Worm (Caenorhabditis elegans) whole organism, mixed stage, embryonic: ENCODE measurements around the gene atn-1.

Experiments used
- M03D4.4 ChIP-seq: sonication (generic microtip); optimal IDR thresholded peaks from 2 replicates; lab custom pipeline; 2017; ENCODE audit warnings: mild to moderate bottlenecking, missing genetic modification characterization, missing compliant biosample characterization
- bed-3 ChIP-seq: fragments of 200-800 bp; sonication (Bioruptor generic); optimal IDR thresholded peaks from 3 replicates; lab custom pipeline; 2018; ENCODE audit warnings: mild to moderate bottlenecking, missing genetic modification characterization, moderate library complexity, missing compliant biosample characterization
- blmp-1 ChIP-seq: fragments of 150-350 bp; optimal IDR thresholded peaks from 2 replicates; lab custom pipeline; 2014; ENCODE audit warnings: missing biosample characterization, missing genetic modification characterization
- ceh-39 ChIP-seq: fragments of 150-350 bp; optimal IDR thresholded peaks from 2 replicates; lab custom pipeline; 2014; ENCODE audit warnings: missing biosample characterization, missing genetic modification characterization
- ceh-43 ChIP-seq: fragments of 200-800 bp; sonication (Bioruptor generic); optimal IDR thresholded peaks from 2 replicates; lab custom pipeline; 2018; ENCODE audit warnings: mild to moderate bottlenecking, missing genetic modification characterization, moderate library complexity, missing compliant biosample characterization
- ceh-83 ChIP-seq: fragments of 200-800 bp; sonication (Bioruptor generic); optimal IDR thresholded peaks from 2 replicates; lab custom pipeline; 2018; ENCODE audit warnings: mild to moderate bottlenecking, missing genetic modification characterization, missing compliant biosample characterization
- ces-1 ChIP-seq: fragments of 150-350 bp; optimal IDR thresholded peaks from 2 replicates; lab custom pipeline; 2014; ENCODE audit warnings: missing biosample characterization, missing genetic modification reagents, missing genetic modification characterization
- cnd-1 ChIP-seq: fragments of 200-800 bp; sonication (Bioruptor generic); optimal IDR thresholded peaks from 2 replicates; lab custom pipeline; 2018; ENCODE audit warnings: mild to moderate bottlenecking, missing genetic modification characterization, missing compliant biosample characterization
- drap-1 ChIP-seq: fragments of 200-800 bp; sonication (Bioruptor generic); optimal IDR thresholded peaks from 3 replicates; lab custom pipeline; 2018; ENCODE audit warnings: mild to moderate bottlenecking, missing genetic modification characterization, missing compliant biosample characterization
- elt-1 ChIP-seq: sonication (generic microtip); optimal IDR thresholded peaks from 2 replicates; lab custom pipeline; 2017; ENCODE audit warnings: missing genetic modification characterization, mild to moderate bottlenecking, missing compliant biosample characterization, antibody characterized with exemption, moderate library complexity, borderline replicate concordance; ENCODE audit not compliant: insufficient read depth
- flh-1 ChIP-seq: fragments of 200-800 bp; sonication (Bioruptor generic); optimal IDR thresholded peaks from 2 replicates; lab custom pipeline; 2018; ENCODE audit warnings: mild to moderate bottlenecking, missing genetic modification characterization, moderate library complexity, missing compliant biosample characterization
- ham-2 ChIP-seq: fragments of 200-800 bp; sonication (Bioruptor generic); optimal IDR thresholded peaks from 2 replicates; lab custom pipeline; 2018; ENCODE audit warnings: mild to moderate bottlenecking, missing genetic modification characterization, missing compliant biosample characterization
- lin-13 ChIP-seq: fragments of 150-350 bp; optimal IDR thresholded peaks from 2 replicates; lab custom pipeline; 2014; ENCODE audit warnings: missing biosample characterization, missing genetic modification characterization
- lin-32 ChIP-seq: fragments of 200-800 bp; sonication (Bioruptor generic); optimal IDR thresholded peaks from 2 replicates; lab custom pipeline; 2018; ENCODE audit warnings: mild to moderate bottlenecking, missing genetic modification characterization, missing compliant biosample characterization
- mab-5 ChIP-seq: fragments of 150-350 bp; optimal IDR thresholded peaks from 2 replicates; lab custom pipeline; 2014; ENCODE audit warnings: missing biosample characterization, missing genetic modification characterization
- mep-1 ChIP-seq: fragments of 150-350 bp; optimal IDR thresholded peaks from 2 replicates; lab custom pipeline; 2017; ENCODE audit warnings: missing biosample characterization, missing genetic modification reagents, missing genetic modification characterization, inconsistent platforms
- mls-2 ChIP-seq: sonication (generic microtip); optimal IDR thresholded peaks from 2 replicates; lab custom pipeline; 2016; ENCODE audit warnings: mild to moderate bottlenecking, missing genetic modification characterization, moderate library complexity, missing compliant biosample characterization
- nhr-12 ChIP-seq: fragments of 150-350 bp; optimal IDR thresholded peaks from 2 replicates; lab custom pipeline; 2014; ENCODE audit warnings: missing biosample characterization, missing genetic modification characterization
- nhr-2 ChIP-seq: fragments of 150-350 bp; optimal IDR thresholded peaks from 2 replicates; lab custom pipeline; 2014; ENCODE audit warnings: missing biosample characterization, missing genetic modification characterization
- nhr-28 ChIP-seq: fragments of 150-350 bp; optimal IDR thresholded peaks from 2 replicates; lab custom pipeline; 2014; ENCODE audit warnings: missing biosample characterization, missing genetic modification characterization
- nhr-76 ChIP-seq: sonication (generic microtip); optimal IDR thresholded peaks from 2 replicates; lab custom pipeline; 2017; ENCODE audit warnings: missing biosample characterization, missing genetic modification characterization
- sem-2 ChIP-seq: fragments of 200-800 bp; sonication (Bioruptor generic); optimal IDR thresholded peaks from 2 replicates; lab custom pipeline; 2018; ENCODE audit warnings: mild to moderate bottlenecking, missing genetic modification characterization, missing compliant biosample characterization
- snpc-4 ChIP-seq: fragments of 150-350 bp; optimal IDR thresholded peaks from 2 replicates; lab custom pipeline; 2014; ENCODE audit warnings: missing biosample characterization, missing genetic modification characterization
- sptf-1 ChIP-seq: sonication (generic microtip); optimal IDR thresholded peaks from 2 replicates; lab custom pipeline; 2017; ENCODE audit warnings: mild to moderate bottlenecking, missing genetic modification characterization, moderate library complexity, missing compliant biosample characterization
- tbx-8 ChIP-seq: fragments of 200-800 bp; sonication (Bioruptor generic); optimal IDR thresholded peaks from 2 replicates; lab custom pipeline; 2018; ENCODE audit warnings: mild to moderate bottlenecking, missing genetic modification characterization, moderate library complexity, missing compliant biosample characterization
- unc-120 ChIP-seq: sonication (generic microtip); optimal IDR thresholded peaks from 2 replicates; lab custom pipeline; 2017; ENCODE audit warnings: missing genetic modification characterization, missing compliant biosample characterization; ENCODE audit not compliant: poor library complexity, severe bottlenecking
- unc-39 ChIP-seq: fragments of 150-350 bp; optimal IDR thresholded peaks from 2 replicates; lab custom pipeline; 2014; ENCODE audit warnings: missing biosample characterization, missing genetic modification characterization
- unc-62 ChIP-seq: fragments of 150-350 bp; optimal IDR thresholded peaks from 2 replicates; lab custom pipeline; 2014; ENCODE audit warnings: missing biosample characterization, missing genetic modification reagents, missing genetic modification characterization
- ztf-11 ChIP-seq: fragments of 150-350 bp; optimal IDR thresholded peaks from 2 replicates; lab custom pipeline; 2014; ENCODE audit warnings: missing biosample characterization, missing genetic modification characterization

Gene atn-1

ce11 chrV:12509922-12510582, 31.8 kb downstream of the atn-1 start:
- TF ChIP-seq M03D4.4 (peak; percentile 70), drap-1 (peak; percentile 64), sem-2 (GFP tag; lab: Kevin White, UChicago) (peak; percentile 38), sptf-1 (tag; lab: Kevin White, UChicago) (peak; percentile 96), nhr-12 (tag; lab: Kevin White, UChicago) (peak; percentile 39), ham-2 (GFP tag; lab: Kevin White, UChicago) (peak; percentile 75), bed-3 (GFP tag; lab: Kevin White, UChicago) (peak; percentile 52), lin-32 (GFP tag; lab: Kevin White, UChicago) (peak; percentile 66), cnd-1 (tag; lab: Kevin White, UChicago) (peak; percentile 41), ceh-83 (GFP tag; lab: Kevin White, UChicago) (peak; percentile 82), mls-2 (tag; lab: Kevin White, UChicago) (peak; percentile 77), unc-120 (tag; lab: Kevin White, UChicago) (peak; percentile 56)

ce11 chrV:12511946-12512345, 33.7 kb downstream of the atn-1 start:
- TF ChIP-seq mab-5 (tag; lab: Kevin White, UChicago) (no peak), mep-1 (no peak), cnd-1 (tag; lab: Kevin White, UChicago) (no peak), unc-39 (tag; lab: Kevin White, UChicago) (no peak), elt-1 (no peak), nhr-2 (tag; lab: Kevin White, UChicago) (no peak), ceh-43 (GFP tag; lab: Kevin White, UChicago) (no peak)

- TF ChIP-seq nhr-2 (tag; lab: Kevin White, UChicago) (no peak), unc-120 (tag; lab: Kevin White, UChicago) (no peak), nhr-76 (tag; lab: Kevin White, UChicago) (no peak), ceh-83 (GFP tag; lab: Kevin White, UChicago) (no peak), elt-1 (no peak), nhr-12 (tag; lab: Kevin White, UChicago) (no peak)
- TF ChIP-seq, all 35 proteins: peak for 0
Observed at ce11 chrV:12512773-12513172, 34.6 kb downstream of the atn-1 start, which contains the start of the genes T28H10.2 and lgmn-1. Gene T28H10.2 (minus strand): TSS chrV:12512949. Gene lgmn-1 (plus strand): TSS chrV:12513056.

- no peak for TF ChIP-seq tbx-8
- no peak for TF ChIP-seq nhr-28 (tag; lab: Kevin White, UChicago)
- TF ChIP-seq ceh-83 (GFP tag; lab: Kevin White, UChicago), result no peak
- TF ChIP-seq mls-2 (tag; lab: Kevin White, UChicago), result no peak
- no peak for TF ChIP-seq unc-39 (tag; lab: Kevin White, UChicago)
- TF ChIP-seq drap-1, result no peak
- TF ChIP-seq elt-1, result no peak
- TF ChIP-seq lin-13 (tag; lab: Kevin White, UChicago), result no peak
- TF ChIP-seq ces-1 (GFP tag; lab: Kevin White, UChicago), result no peak
- no peak for TF ChIP-seq nhr-76 (tag; lab: Kevin White, UChicago)
- TF ChIP-seq snpc-4 (tag; lab: Kevin White, UChicago), result no peak
- no peak for TF ChIP-seq unc-62
- TF ChIP-seq nhr-2 (tag; lab: Kevin White, UChicago), result no peak
Observed at ce11 chrV:12513900-12514299, 35.7 kb downstream of the atn-1 start.

- no peak for TF ChIP-seq drap-1
- TF ChIP-seq ceh-39 (tag; lab: Kevin White, UChicago), result no peak
- TF ChIP-seq nhr-76 (tag; lab: Kevin White, UChicago), result no peak
- TF ChIP-seq flh-1 (GFP tag; lab: Kevin White, UChicago), result no peak
- TF ChIP-seq M03D4.4, result no peak
- no peak for TF ChIP-seq sptf-1 (tag; lab: Kevin White, UChicago)
- TF ChIP-seq ztf-11, result no peak
- TF ChIP-seq mep-1, result no peak
- TF ChIP-seq mls-2 (tag; lab: Kevin White, UChicago), result no peak
- TF ChIP-seq bed-3 (GFP tag; lab: Kevin White, UChicago), result no peak
- TF ChIP-seq blmp-1 (tag; lab: Kevin White, UChicago), result no peak
- TF ChIP-seq nhr-28 (tag; lab: Kevin White, UChicago), result no peak
Observed at ce11 chrV:12517148-12517547, 38.9 kb downstream of the atn-1 start, which contains the start of gene cal-1. Gene cal-1 (minus strand): TSS chrV:12517248.
